Fruit fly (Drosophila melanogaster) whole organism, embryonic: ENCODE data around the gene Cpr65Az.
A peak's percentile ranks its signal among the peaks of the same experiment; 100 is the strongest.

Experiments
- BEAF-32 ChIP-seq: fragments of 200-800 bp; sonication (Bioruptor generic); optimal IDR thresholded peaks from 3 replicates; lab custom pipeline; 2017; ENCODE audit warnings: missing biosample characterization, missing genetic modification characterization, mild to moderate bottlenecking, moderate library complexity, missing genetic modification reagents
- CG10654 ChIP-seq: fragments of 200-800 bp; sonication (Bioruptor generic); optimal IDR thresholded peaks from 2 replicates; lab custom pipeline; 2016; ENCODE audit warnings: missing biosample characterization, missing genetic modification characterization
- CG11398 ChIP-seq: fragments of 200-800 bp; sonication (Bioruptor generic); optimal IDR thresholded peaks from 2 replicates; lab custom pipeline; 2016; ENCODE audit warnings: missing biosample characterization, missing genetic modification characterization
- CG12942 ChIP-seq: fragments of 200-800 bp; sonication (Bioruptor generic); optimal IDR thresholded peaks from 3 replicates; lab custom pipeline; 2016; ENCODE audit warnings: missing biosample characterization, missing genetic modification characterization
- CG14965 ChIP-seq: fragments of 200-800 bp; sonication (Bioruptor generic); optimal IDR thresholded peaks from 2 replicates; lab custom pipeline; 2016; ENCODE audit warnings: missing biosample characterization, missing genetic modification characterization, borderline replicate concordance
- CG15073 ChIP-seq: fragments of 200-800 bp; sonication (Bioruptor generic); optimal IDR thresholded peaks from 2 replicates; lab custom pipeline; 2016; ENCODE audit warnings: missing biosample characterization, missing genetic modification characterization
- CG15479 ChIP-seq: fragments of 200-800 bp; sonication (Bioruptor generic); optimal IDR thresholded peaks from 3 replicates; lab custom pipeline; 2019; ENCODE audit warnings: missing biosample characterization, mild to moderate bottlenecking, missing genetic modification characterization, moderate library complexity
- CG3281 ChIP-seq: fragments of 200-800 bp; sonication (Bioruptor generic); optimal IDR thresholded peaks from 3 replicates; lab custom pipeline; 2017; ENCODE audit warnings: missing biosample characterization, mild to moderate bottlenecking, missing genetic modification characterization
- CG7271 ChIP-seq: fragments of 200-800 bp; sonication (Bioruptor generic); optimal IDR thresholded peaks from 2 replicates; lab custom pipeline; 2018; ENCODE audit warnings: missing biosample characterization, mild to moderate bottlenecking, missing genetic modification characterization, moderate library complexity
- CG7372 ChIP-seq: fragments of 200-800 bp; sonication (Bioruptor generic); IDR thresholded peaks from 2 replicates; pipeline ENCODE4 v1.3.6; 2022; ENCODE audit warnings: missing biosample characterization, missing genetic modification characterization
- CG7556 ChIP-seq: fragments of 200-800 bp; sonication (Bioruptor generic); optimal IDR thresholded peaks from 2 replicates; lab custom pipeline; 2017; ENCODE audit warnings: missing biosample characterization, mild to moderate bottlenecking, missing genetic modification characterization
- CG9215 ChIP-seq: fragments of 200-800 bp; sonication (Bioruptor generic); IDR thresholded peaks from 2 replicates; pipeline ENCODE4 v1.3.6; 2022; ENCODE audit warnings: missing biosample characterization, missing genetic modification characterization
- Dll ChIP-seq: fragments of 200-800 bp; sonication (Bioruptor generic); IDR thresholded peaks from 4 replicates; pipeline ENCODE4 v1.3.6; 2022; ENCODE audit warnings: missing biosample characterization, missing genetic modification characterization; ENCODE audit not compliant: partially characterized antibody
- E2f1 ChIP-seq: fragments of 200-800 bp; sonication (Bioruptor generic); IDR thresholded peaks from 2 replicates; pipeline ENCODE4 v1.3.6; 2022; ENCODE audit warnings: missing biosample characterization, missing genetic modification characterization
- Ets65A ChIP-seq: fragments of 200-800 bp; sonication (Bioruptor generic); peaks from one replicate; lab custom pipeline; 2016; ENCODE audit warnings: missing biosample characterization, missing genetic modification characterization
- Fer2 ChIP-seq: fragments of 200-800 bp; sonication (Bioruptor generic); optimal IDR thresholded peaks from 2 replicates; lab custom pipeline; 2018; ENCODE audit warnings: missing biosample characterization, mild to moderate bottlenecking, missing genetic modification characterization, moderate library complexity
- Hr3 ChIP-seq: fragments of 200-800 bp; sonication (Bioruptor generic); optimal IDR thresholded peaks from 3 replicates; lab custom pipeline; 2016; ENCODE audit warnings: missing biosample characterization, missing genetic modification characterization
- Hr78 ChIP-seq, 2 experiments: fragments of 200-800 bp in 1 of 2; fragments of >200 bp in 1 of 2; sonication (Bioruptor generic) in 1 of 2; optimal IDR thresholded peaks; 2 replicates each; lab custom pipeline; 2017 to 2019; ENCODE audit warnings: missing biosample characterization in 2 of 2, missing genetic modification characterization in 2 of 2, mild to moderate bottlenecking in 1 of 2, moderate library complexity in 1 of 2
- Nf-YB ChIP-seq: fragments of 200-800 bp; sonication (Bioruptor generic); optimal IDR thresholded peaks from 3 replicates; lab custom pipeline; 2019; ENCODE audit warnings: missing biosample characterization, mild to moderate bottlenecking, missing genetic modification characterization, moderate library complexity
- Nf-YC ChIP-seq: fragments of 200-800 bp; optimal IDR thresholded peaks from 3 replicates; lab custom pipeline; 2019; ENCODE audit warnings: missing biosample characterization, mild to moderate bottlenecking, missing genetic modification characterization, moderate library complexity
- Oaz ChIP-seq: fragments of 200-800 bp; sonication (Bioruptor generic); IDR thresholded peaks from 2 replicates; pipeline ENCODE4 v1.3.6; 2022; ENCODE audit warnings: missing biosample characterization, missing genetic modification characterization
- Spps ChIP-seq: fragments of 200-800 bp; sonication (Bioruptor generic); optimal IDR thresholded peaks from 2 replicates; lab custom pipeline; 2018; ENCODE audit warnings: missing biosample characterization, mild to moderate bottlenecking, missing genetic modification characterization
- TFAM ChIP-seq: fragments of 200-800 bp; sonication (Bioruptor generic); optimal IDR thresholded peaks from 2 replicates; lab custom pipeline; 2017; ENCODE audit warnings: missing biosample characterization, missing genetic modification characterization, inconsistent platforms
- Trl ChIP-seq, 3 experiments: fragments of >200 bp in 2 of 3; fragments of 200-800 bp in 1 of 3; sonication (Bioruptor generic) in 1 of 3; optimal IDR thresholded peaks; 2 replicates in 1 of 3; 3 replicates in 2 of 3; lab custom pipeline; 2016 to 2017; ENCODE audit warnings: missing biosample characterization in 1 of 3, missing genetic modification characterization in 1 of 3
- Xbp1 ChIP-seq: fragments of 200-800 bp; sonication (Bioruptor generic); optimal IDR thresholded peaks from 3 replicates; lab custom pipeline; 2016; ENCODE audit warnings: missing biosample characterization, mild to moderate bottlenecking, missing genetic modification characterization
- al ChIP-seq: fragments of 200-800 bp; sonication (Bioruptor generic); IDR thresholded peaks from 2 replicates; pipeline ENCODE4 v1.3.6; 2022; ENCODE audit warnings: missing biosample characterization, missing genetic modification characterization
- bab2 ChIP-seq: fragments of 200-800 bp; sonication (Bioruptor generic); optimal IDR thresholded peaks from 2 replicates; lab custom pipeline; 2016; ENCODE audit warnings: missing biosample characterization, missing genetic modification characterization
- bsh ChIP-seq, 2 experiments: fragments of 200-800 bp; sonication (Bioruptor generic); optimal IDR thresholded peaks; 2 replicates each; lab custom pipeline; 2017 to 2018; ENCODE audit warnings: mild to moderate bottlenecking in 2 of 2, missing biosample characterization in 2 of 2, missing genetic modification characterization in 2 of 2, moderate library complexity in 1 of 2
- cg ChIP-seq: fragments of 200-800 bp; sonication (Bioruptor generic); optimal IDR thresholded peaks from 3 replicates; lab custom pipeline; 2019; ENCODE audit warnings: missing biosample characterization, mild to moderate bottlenecking, missing genetic modification characterization, moderate library complexity
- crc ChIP-seq: fragments of 200-800 bp; sonication (Bioruptor generic); optimal IDR thresholded peaks from 2 replicates; lab custom pipeline; 2016; ENCODE audit warnings: missing biosample characterization, missing genetic modification characterization
- crol ChIP-seq: fragments of 200-800 bp; sonication (Bioruptor generic); IDR thresholded peaks from 2 replicates; pipeline ENCODE4 v1.3.6; 2022; ENCODE audit warnings: missing biosample characterization, missing genetic modification characterization
- ewg ChIP-seq: fragments of 200-800 bp; sonication (Bioruptor generic); optimal IDR thresholded peaks from 3 replicates; lab custom pipeline; 2017; ENCODE audit warnings: mild to moderate bottlenecking, missing biosample characterization, missing genetic modification reagents, missing genetic modification characterization
- ftz-f1 ChIP-seq: fragments of 200-800 bp; sonication (Bioruptor generic); optimal IDR thresholded peaks from 2 replicates; lab custom pipeline; 2016; ENCODE audit warnings: missing biosample characterization, missing genetic modification characterization
- h ChIP-seq: fragments of >200 bp; optimal IDR thresholded peaks from 2 replicates; lab custom pipeline; 2017
- hkb ChIP-seq, 2 experiments: fragments of 200-800 bp in 1 of 2; fragments of >200 bp in 1 of 2; sonication (Bioruptor generic) in 1 of 2; IDR thresholded peaks in 1 of 2; optimal IDR thresholded peaks in 1 of 2; 2 replicates each; pipeline versions ENCODE4 v1.3.6 to Lab custom; 2017 to 2022; ENCODE audit warnings: missing biosample characterization in 1 of 2, missing genetic modification characterization in 1 of 2
- ken ChIP-seq: fragments of 200-800 bp; sonication (Bioruptor generic); IDR thresholded peaks from 3 replicates; pipeline ENCODE4 v1.3.6; 2022; ENCODE audit warnings: missing biosample characterization, missing genetic modification characterization
- onecut ChIP-seq: fragments of 200-800 bp; sonication (Bioruptor generic); IDR thresholded peaks from 2 replicates; pipeline ENCODE4 v1.3.6; 2022; ENCODE audit warnings: missing biosample characterization, missing genetic modification characterization
- phol ChIP-seq: fragments of 200-800 bp; sonication (Bioruptor generic); optimal IDR thresholded peaks from 3 replicates; lab custom pipeline; 2018; ENCODE audit warnings: missing biosample characterization, mild to moderate bottlenecking, missing genetic modification characterization, moderate library complexity
- sens ChIP-seq: fragments of 200-800 bp; sonication (Bioruptor generic); peaks from one replicate; lab custom pipeline; 2016; ENCODE audit warnings: missing biosample characterization, missing genetic modification characterization
- vnd ChIP-seq: fragments of 200-800 bp; sonication (Bioruptor generic); IDR thresholded peaks from 3 replicates; pipeline ENCODE4 v1.3.6; 2022; ENCODE audit warnings: missing biosample characterization, missing genetic modification characterization; ENCODE audit not compliant: partially characterized antibody
- vvl ChIP-seq: fragments of 200-800 bp; sonication (Bioruptor generic); IDR thresholded peaks from 2 replicates; pipeline ENCODE4 v1.3.6; 2022; ENCODE audit warnings: missing biosample characterization, missing genetic modification characterization
- yki ChIP-seq: fragments of >200 bp; optimal IDR thresholded peaks from 3 replicates; lab custom pipeline; 2018
- zf30C ChIP-seq: fragments of 200-800 bp; sonication (Bioruptor generic); optimal IDR thresholded peaks from 3 replicates; lab custom pipeline; 2018; ENCODE audit warnings: missing biosample characterization, mild to moderate bottlenecking, missing genetic modification characterization

Gene Cpr65Az

DNA sequence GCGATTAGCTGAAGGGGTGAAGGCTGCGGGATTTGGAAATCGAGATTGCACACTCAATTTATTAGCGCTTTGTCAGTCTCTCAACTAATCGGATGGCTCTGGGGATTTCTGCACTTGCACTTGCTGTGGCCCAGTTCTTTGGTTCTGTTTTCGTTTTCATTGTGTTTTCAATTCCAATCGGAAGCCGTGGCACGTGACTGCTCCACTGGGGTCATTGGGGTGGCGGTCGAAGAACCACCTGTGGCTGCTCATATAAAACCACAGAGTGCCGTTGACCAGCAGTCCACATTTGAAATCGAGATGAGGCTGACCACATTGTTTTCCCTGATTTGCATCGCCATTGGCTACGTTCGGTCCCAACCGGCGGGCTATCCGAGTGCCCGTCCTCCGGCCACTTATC is at the start of gene Cpr65Az:
Cpr65Az (plus strand) TSS at position 301 of the 400 bp plus-strand sequence.
- TF ChIP-seq sens (GFP tag; lab: Kevin White, UChicago) (peak; percentile 14), Dll (GFP tag; lab: Robert Waterston, UW) (no peak)

DNA sequence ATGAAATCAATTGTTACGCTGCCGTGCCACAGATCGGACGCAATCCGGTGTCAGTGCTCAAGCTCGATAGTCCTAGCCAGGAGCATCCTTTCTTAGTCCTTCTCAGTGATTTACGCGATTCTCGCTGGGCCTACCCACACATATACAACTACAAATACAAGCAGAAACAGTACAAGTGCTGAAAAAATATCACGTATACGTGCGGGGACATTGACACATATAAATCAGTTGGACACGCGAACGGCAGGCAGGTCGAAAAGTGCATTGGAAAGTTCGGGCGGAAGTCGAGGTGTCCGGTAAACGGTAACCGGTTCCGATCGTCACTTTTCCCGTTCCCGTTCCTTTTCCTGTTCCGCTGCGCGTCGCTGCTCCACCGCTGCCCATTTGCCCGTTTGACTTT is 49.2 kb upstream of the Cpr65Az start:
- TF ChIP-seq Ets65A (peak; percentile 92), CG7372 (GFP tag; lab: Robert Waterston, UW) (0 out of 2 replicates have a peak, but pooled peaks have one; percentile 30), CG11398 (GFP tag; lab: Kevin White, UChicago) (no peak), crc (no peak)

DNA sequence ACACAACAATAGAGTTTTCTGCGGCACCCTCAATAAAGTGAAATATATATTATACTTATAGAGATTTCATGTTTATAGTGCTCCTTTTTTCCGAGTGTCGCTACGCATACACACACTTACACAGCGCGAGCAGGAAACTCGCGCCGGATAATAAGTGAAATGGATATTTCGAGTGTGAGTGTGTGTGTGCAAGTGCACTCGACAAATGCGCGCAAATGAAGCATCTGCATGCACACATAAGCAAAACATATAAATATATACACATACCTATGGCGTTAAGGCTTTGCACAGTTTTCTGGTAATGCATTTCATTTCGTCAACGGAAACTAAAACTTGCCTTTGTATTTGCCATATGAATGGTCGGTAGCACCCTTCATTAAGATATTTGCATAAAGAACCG is 45.1 kb upstream of the Cpr65Az start:
- TF ChIP-seq Hr78 (GFP tag; optimal IDR thresholded peaks at IDR 0.05; lab: Kevin White, UChicago) (no peak), Hr3 (GFP tag; lab: Kevin White, UChicago) (no peak), sens (GFP tag; lab: Kevin White, UChicago) (peak; percentile 24), cg (GFP tag; lab: Kevin White, UChicago) (peak; percentile 5), Ets65A (peak; percentile 91)

DNA sequence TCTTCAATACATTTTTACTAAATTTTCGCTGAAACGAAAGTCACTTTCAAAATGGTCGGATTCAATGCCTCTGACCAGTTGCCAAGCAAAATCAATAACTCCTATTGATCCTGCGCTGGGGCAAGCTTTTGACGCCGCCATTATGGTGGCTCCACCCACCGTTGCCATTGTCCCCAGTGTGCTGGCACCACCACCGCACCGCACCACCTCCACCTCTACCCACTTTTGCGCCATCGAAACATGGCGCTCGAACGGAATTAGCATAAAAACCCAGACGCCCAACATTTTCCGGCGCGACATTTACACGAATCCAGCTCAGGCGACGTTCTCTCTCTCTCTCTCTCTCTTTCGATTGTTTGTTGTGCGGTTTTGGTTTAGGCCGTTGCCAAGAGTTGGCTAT is 43.7 kb upstream of the Cpr65Az start:
- TF ChIP-seq Spps (tag; lab: Kevin White, UChicago) (no peak), Nf-YB (peak; percentile 69), CG3281 (GFP tag; lab: Kevin White, UChicago) (no peak), CG12942 (GFP tag; lab: Kevin White, UChicago) (no peak), al (GFP tag; lab: Robert Waterston, UW) (no peak), h (no peak), Oaz (no peak), zf30C (GFP tag; lab: Kevin White, UChicago) (no peak), Ets65A (peak; percentile 71), CG7271 (tag; lab: Kevin White, UChicago) (no peak), cg (GFP tag; lab: Kevin White, UChicago) (no peak), ewg (GFP tag; lab: Kevin White, UChicago) (peak; percentile 35), vnd (no peak), CG15479 (no peak), yki (no peak), crol (GFP tag; lab: Robert Waterston, UW) (peak; percentile 64), CG14965 (no peak), vvl (GFP tag; lab: Robert Waterston, UW) (peak; percentile 56; the same call in 1 of the 2 replicates), CG10654 (GFP tag; lab: Kevin White, UChicago) (no peak), Trl (optimal IDR thresholded peaks at IDR 0.05; lab: Kevin White, UChicago) (no peak), Trl (GFP tag; optimal IDR thresholded peaks at IDR 0.05; lab: Kevin White, UChicago) (no peak), onecut (peak; percentile 83), Nf-YC (tag; lab: Kevin White, UChicago) (peak; percentile 82), CG9215 (GFP tag; lab: Robert Waterston, UW) (no peak)

DNA sequence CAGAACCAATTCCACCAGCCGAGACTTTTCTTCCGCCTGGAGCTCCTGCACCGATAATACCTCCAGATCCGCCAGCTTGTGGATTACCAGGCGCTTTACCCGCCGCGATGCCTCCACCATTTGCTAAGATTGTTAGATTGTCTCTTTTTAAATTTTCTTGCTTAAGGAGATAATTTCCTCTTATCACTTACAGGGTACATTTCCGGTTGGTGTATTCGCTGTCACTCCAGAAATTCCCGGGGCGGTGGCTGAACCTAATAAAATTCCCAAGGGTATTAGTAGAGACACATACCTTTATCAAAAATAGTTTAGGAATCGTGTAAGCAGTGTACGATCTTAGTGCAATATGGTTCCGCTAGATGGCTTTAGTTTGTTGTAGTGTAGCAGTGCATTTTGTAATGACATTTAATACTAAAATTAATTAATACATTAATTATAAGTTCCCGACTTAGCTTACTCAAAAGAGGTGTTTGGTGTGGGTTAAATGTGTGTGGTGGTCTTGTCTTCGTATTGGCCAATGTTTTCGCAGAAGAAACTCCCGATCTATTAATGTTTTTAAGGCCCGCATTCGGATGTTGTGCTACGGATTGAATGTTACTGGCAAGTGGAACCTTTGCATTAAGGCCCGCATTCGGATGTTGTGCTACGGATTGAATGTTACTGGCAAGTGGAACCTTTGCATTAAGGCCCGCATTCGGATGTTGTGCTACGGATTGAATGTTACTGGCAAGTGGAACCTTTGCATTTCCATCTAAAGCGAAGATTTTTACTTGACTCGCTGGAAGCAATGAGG is 35.8 kb upstream of the Cpr65Az start:
- TF ChIP-seq ken (GFP tag; lab: Robert Waterston, UW): peak; percentile 82
- no peak for TF ChIP-seq zf30C (GFP tag; lab: Kevin White, UChicago)
- TF ChIP-seq BEAF-32 (GFP tag; lab: Kevin White, UChicago): peak; percentile 28
- TF ChIP-seq phol (tag; lab: Kevin White, UChicago): peak; percentile 70
- TF ChIP-seq bsh (GFP tag; optimal IDR thresholded peaks at IDR 0.05; lab: Kevin White, UChicago): peak in 1 of 2 experiments; percentile 62
- TF ChIP-seq ftz-f1: peak; percentile 12
- TF ChIP-seq Xbp1 (GFP tag; lab: Kevin White, UChicago): peak; percentile 60
- TF ChIP-seq Fer2 (tag; lab: Kevin White, UChicago): peak; percentile 20
- peak; percentile 42 for TF ChIP-seq bab2 (GFP tag; lab: Kevin White, UChicago)
- TF ChIP-seq TFAM (GFP tag; lab: Kevin White, UChicago): peak; percentile 56
- TF ChIP-seq hkb (optimal IDR thresholded peaks at IDR 0.05; lab: Kevin White, UChicago): peak; percentile 59
- peak; percentile 91 for TF ChIP-seq hkb (GFP tag; IDR thresholded peaks at IDR 0.05; lab: Robert Waterston, UW)
- TF ChIP-seq E2f1 (GFP tag; lab: Robert Waterston, UW): peak; percentile 74
- TF ChIP-seq CG15073 (GFP tag; lab: Kevin White, UChicago): no peak
- peak; percentile 45 for TF ChIP-seq CG7556 (GFP tag; lab: Kevin White, UChicago)
